Fruit fly (Drosophila melanogaster) whole organism, wandering third instar larva: ENCODE results near the gene Zip89B.

Experiments used
- Jra ChIP-seq: sonication (Bioruptor generic); optimal IDR thresholded peaks from 2 replicates; lab custom pipeline; 2016; ENCODE audit warnings: missing biosample characterization, missing genetic modification characterization
- br ChIP-seq: fragments of 200-800 bp; sonication (Bioruptor generic); optimal IDR thresholded peaks from 2 replicates; lab custom pipeline; 2016; ENCODE audit warnings: missing biosample characterization, missing genetic modification characterization
- brk ChIP-seq: fragments of 200-800 bp; sonication (Bioruptor generic); optimal IDR thresholded peaks from 2 replicates; lab custom pipeline; 2016; ENCODE audit warnings: missing biosample characterization, mild to moderate bottlenecking, missing genetic modification characterization
- dmrt93B ChIP-seq: fragments of 200-800 bp; sonication (Bioruptor generic); optimal IDR thresholded peaks from 2 replicates; lab custom pipeline; 2018; ENCODE audit warnings: missing biosample characterization, mild to moderate bottlenecking, missing genetic modification characterization
- foxo ChIP-seq, 2 experiments: fragments of 200-800 bp; sonication (Bioruptor generic); optimal IDR thresholded peaks; 2 replicates in 1 of 2; 3 replicates in 1 of 2; lab custom pipeline; 2016 to 2017; ENCODE audit warnings: missing biosample characterization in 2 of 2, missing genetic modification characterization in 2 of 2

DNA sequence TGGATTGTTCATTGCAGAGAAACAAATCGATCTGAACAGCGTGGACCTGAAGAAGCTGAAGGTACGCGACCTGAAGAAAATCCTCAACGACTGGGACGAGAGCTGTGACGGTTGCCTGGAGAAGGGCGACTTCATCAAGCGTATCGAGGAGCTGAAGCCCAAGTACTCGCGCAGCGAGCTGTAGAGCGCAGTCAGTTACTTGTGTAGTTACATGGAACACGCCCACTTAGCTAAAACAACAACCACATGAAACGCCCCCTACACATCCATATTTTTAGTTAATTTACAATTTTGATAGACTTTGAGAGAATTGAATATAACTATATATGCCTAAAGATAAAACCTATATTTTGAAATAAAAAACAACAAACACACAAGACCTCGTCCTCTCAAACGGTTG, 44.8 kb downstream of the Zip89B start:
- TF ChIP-seq dmrt93B (GFP tag; lab: Kevin White, UChicago) = no peak
- TF ChIP-seq brk (GFP tag; lab: Kevin White, UChicago) = no peak
- no peak for TF ChIP-seq br (GFP tag; lab: Kevin White, UChicago)
- TF ChIP-seq foxo (GFP tag; optimal IDR thresholded peaks at IDR 0.05; lab: Kevin White, UChicago) = no peak
- no peak for TF ChIP-seq Jra
